Worm (Caenorhabditis elegans) whole organism, late embryonic: Measurements from ENCODE around the gene C05D12.3.

ENCODE experiments used
- C08G9.2 ChIP-seq: sonication (generic microtip); optimal IDR thresholded peaks from 2 replicates; lab custom pipeline; 2016; ENCODE audit warnings: mild to moderate bottlenecking, missing genetic modification characterization, moderate library complexity, missing compliant biosample characterization
- Y22D7AL.16 ChIP-seq: sonication (generic microtip); optimal IDR thresholded peaks from 2 replicates; lab custom pipeline; 2016; ENCODE audit warnings: missing genetic modification characterization, missing compliant biosample characterization
- ama-1 ChIP-seq: fragments of 150-350 bp; optimal IDR thresholded peaks from 2 replicates; lab custom pipeline; 2014
- ceh-22 ChIP-seq: sonication (generic microtip); optimal IDR thresholded peaks from 2 replicates; lab custom pipeline; 2017; ENCODE audit warnings: missing biosample characterization, missing genetic modification characterization
- ceh-24 ChIP-seq: sonication (generic microtip); optimal IDR thresholded peaks from 2 replicates; lab custom pipeline; 2016; ENCODE audit warnings: mild to moderate bottlenecking, missing genetic modification characterization, missing compliant biosample characterization
- elt-4 ChIP-seq: sonication (generic microtip); optimal IDR thresholded peaks from 2 replicates; lab custom pipeline; 2016; ENCODE audit warnings: missing genetic modification characterization, missing compliant biosample characterization
- mec-3 ChIP-seq: sonication (generic microtip); optimal IDR thresholded peaks from 2 replicates; lab custom pipeline; 2016; ENCODE audit warnings: borderline replicate concordance, missing genetic modification characterization, missing compliant biosample characterization
- nfya-1 ChIP-seq: sonication (generic microtip); optimal IDR thresholded peaks from 2 replicates; lab custom pipeline; 2017; ENCODE audit warnings: missing genetic modification characterization, mild to moderate bottlenecking, missing compliant biosample characterization, antibody characterized with exemption, moderate library complexity
- nhr-232 ChIP-seq: sonication (generic microtip); optimal IDR thresholded peaks from 2 replicates; lab custom pipeline; 2016; ENCODE audit warnings: missing genetic modification characterization, missing compliant biosample characterization
- pat-9 ChIP-seq: fragments of 200-800 bp; sonication (Bioruptor generic); optimal IDR thresholded peaks from 2 replicates; lab custom pipeline; 2018; ENCODE audit warnings: mild to moderate bottlenecking, missing genetic modification characterization, moderate library complexity, missing compliant biosample characterization
- unc-86 ChIP-seq: sonication (generic microtip); optimal IDR thresholded peaks from 2 replicates; lab custom pipeline; 2016; ENCODE audit warnings: missing genetic modification characterization, missing compliant biosample characterization

DNA sequence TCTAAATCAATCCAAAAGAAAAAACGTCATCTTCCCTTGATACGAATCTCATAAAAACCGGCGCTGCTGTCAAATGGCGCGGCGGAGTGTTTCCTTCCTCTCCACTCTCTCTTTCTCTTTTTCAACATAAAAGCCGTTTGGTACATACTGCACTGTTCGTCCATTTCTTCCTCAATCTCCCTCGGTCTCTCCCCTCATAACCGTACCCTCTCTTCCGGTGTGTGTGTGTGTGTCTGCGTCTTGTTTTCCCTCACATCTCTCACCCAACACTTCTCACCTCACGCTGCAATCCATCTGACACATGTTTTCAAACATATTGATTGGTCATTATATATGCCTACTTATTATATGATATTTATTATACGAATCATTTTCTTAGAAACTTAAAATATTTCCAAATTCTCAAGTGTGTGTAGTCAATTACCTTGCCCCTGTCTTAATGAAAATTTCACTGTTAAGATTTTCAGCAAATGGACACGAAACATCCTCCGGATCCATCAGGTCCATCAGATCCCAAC, 39.4 kb downstream of the C05D12.3 start, which contains the start of the genes aars-1 and rga-1:
- no peak for TF ChIP-seq C08G9.2 (tag; lab: Kevin White, UChicago)
- TF ChIP-seq elt-4 (tag; lab: Kevin White, UChicago) = no peak
- TF ChIP-seq Y22D7AL.16 (tag; lab: Kevin White, UChicago) = no peak
- no peak for TF ChIP-seq mec-3 (tag; lab: Kevin White, UChicago)
- TF ChIP-seq pat-9 (tag; lab: Kevin White, UChicago) = no peak
- TF ChIP-seq ceh-22 (tag; lab: Kevin White, UChicago) = no peak
- no peak for TF ChIP-seq ceh-24 (tag; lab: Kevin White, UChicago)
- TF ChIP-seq nfya-1 (tag; lab: Kevin White, UChicago) = peak; percentile 67
- TF ChIP-seq unc-86 (tag; lab: Kevin White, UChicago) = no peak
- TF ChIP-seq nhr-232 = no peak
- TF ChIP-seq ama-1 (lab: Kevin White, UChicago) = no peak
